Worm (Caenorhabditis elegans) whole organism, late embryonic: ENCODE results near the gene far-6.

Experiments
- C38D4.7 ChIP-seq: fragments of 200-800 bp; sonication (Bioruptor generic); optimal IDR thresholded peaks from 2 replicates; lab custom pipeline; 2018; ENCODE audit warnings: mild to moderate bottlenecking, missing genetic modification characterization, moderate library complexity, missing compliant biosample characterization
- K02D7.2 ChIP-seq: sonication (generic microtip); optimal IDR thresholded peaks from 2 replicates; lab custom pipeline; 2017; ENCODE audit warnings: mild to moderate bottlenecking, missing genetic modification characterization, missing compliant biosample characterization
- K09A11.1 ChIP-seq: sonication (generic microtip); optimal IDR thresholded peaks from 2 replicates; lab custom pipeline; 2017; ENCODE audit warnings: antibody characterized with exemption, mild to moderate bottlenecking, missing genetic modification characterization, missing compliant biosample characterization; ENCODE audit not compliant: insufficient read depth
- T23F11.4 ChIP-seq: fragments of 200-800 bp; sonication (Bioruptor generic); optimal IDR thresholded peaks from 2 replicates; lab custom pipeline; 2018; ENCODE audit warnings: mild to moderate bottlenecking, missing genetic modification characterization, missing compliant biosample characterization
- Y22D7AL.16 ChIP-seq: sonication (generic microtip); optimal IDR thresholded peaks from 2 replicates; lab custom pipeline; 2016; ENCODE audit warnings: missing genetic modification characterization, missing compliant biosample characterization
- ama-1 ChIP-seq: fragments of 150-350 bp; optimal IDR thresholded peaks from 2 replicates; lab custom pipeline; 2014
- ceh-2 ChIP-seq: sonication (generic microtip); optimal IDR thresholded peaks from 2 replicates; lab custom pipeline; 2016; ENCODE audit warnings: missing genotype, missing genetic modification characterization, missing compliant biosample characterization
- ceh-22 ChIP-seq: sonication (generic microtip); optimal IDR thresholded peaks from 2 replicates; lab custom pipeline; 2017; ENCODE audit warnings: missing biosample characterization, missing genetic modification characterization
- ceh-24 ChIP-seq: sonication (generic microtip); optimal IDR thresholded peaks from 2 replicates; lab custom pipeline; 2016; ENCODE audit warnings: mild to moderate bottlenecking, missing genetic modification characterization, missing compliant biosample characterization
- ceh-30 ChIP-seq: fragments of 150-350 bp; optimal IDR thresholded peaks from 2 replicates; lab custom pipeline; 2014; ENCODE audit warnings: missing biosample characterization, missing genetic modification characterization
- ceh-34 ChIP-seq: sonication (generic microtip); optimal IDR thresholded peaks from 2 replicates; lab custom pipeline; 2016; ENCODE audit warnings: mild to moderate bottlenecking, missing genetic modification characterization, missing compliant biosample characterization
- ceh-48 ChIP-seq: sonication (generic microtip); optimal IDR thresholded peaks from 2 replicates; lab custom pipeline; 2016; ENCODE audit warnings: missing genetic modification characterization, inconsistent platforms, missing compliant biosample characterization
- ceh-6 ChIP-seq: fragments of 200-800 bp; sonication (Bioruptor generic); optimal IDR thresholded peaks from 2 replicates; lab custom pipeline; 2018; ENCODE audit warnings: mild to moderate bottlenecking, missing genetic modification characterization, missing compliant biosample characterization
- dmd-4 ChIP-seq: sonication (generic microtip); optimal IDR thresholded peaks from 2 replicates; lab custom pipeline; 2016; ENCODE audit warnings: borderline replicate concordance, missing genetic modification characterization, missing compliant biosample characterization
- elt-2 ChIP-seq: sonication (generic microtip); optimal IDR thresholded peaks from 2 replicates; lab custom pipeline; 2016; ENCODE audit warnings: missing genetic modification reagents, missing genetic modification characterization, missing compliant biosample characterization
- elt-4 ChIP-seq: sonication (generic microtip); optimal IDR thresholded peaks from 2 replicates; lab custom pipeline; 2016; ENCODE audit warnings: missing genetic modification characterization, missing compliant biosample characterization
- ets-4 ChIP-seq: sonication (generic microtip); optimal IDR thresholded peaks from 2 replicates; lab custom pipeline; 2016; ENCODE audit warnings: missing genetic modification characterization, missing compliant biosample characterization
- eyg-1 ChIP-seq: sonication (generic microtip); optimal IDR thresholded peaks from 2 replicates; lab custom pipeline; 2016; ENCODE audit warnings: missing genotype, missing genetic modification characterization, missing compliant biosample characterization
- fkh-10 ChIP-seq: fragments of 150-350 bp; optimal IDR thresholded peaks from 2 replicates; lab custom pipeline; 2014; ENCODE audit warnings: missing biosample characterization, missing genetic modification reagents, missing genetic modification characterization
- fkh-6 ChIP-seq: sonication (generic microtip); optimal IDR thresholded peaks from 2 replicates; lab custom pipeline; 2016; ENCODE audit warnings: missing genetic modification characterization, missing compliant biosample characterization
- gmeb-2 ChIP-seq: sonication (generic microtip); optimal IDR thresholded peaks from 2 replicates; lab custom pipeline; 2016; ENCODE audit warnings: missing genetic modification characterization, inconsistent platforms, missing compliant biosample characterization
- hlh-8 ChIP-seq: sonication (generic microtip); optimal IDR thresholded peaks from 2 replicates; lab custom pipeline; 2016; ENCODE audit warnings: missing genotype, missing genetic modification characterization, missing compliant biosample characterization
- lin-11 ChIP-seq: fragments of 200-800 bp; sonication (Bioruptor generic); optimal IDR thresholded peaks from 2 replicates; lab custom pipeline; 2018; ENCODE audit warnings: mild to moderate bottlenecking, missing genetic modification characterization, missing compliant biosample characterization
- pag-3 ChIP-seq: sonication (generic microtip); optimal IDR thresholded peaks from 2 replicates; lab custom pipeline; 2016; ENCODE audit warnings: missing compliant biosample characterization, missing genetic modification characterization, borderline replicate concordance
- pha-2 ChIP-seq: sonication (generic microtip); optimal IDR thresholded peaks from 2 replicates; lab custom pipeline; 2017; ENCODE audit warnings: mild to moderate bottlenecking, missing genetic modification characterization, missing compliant biosample characterization
- pqm-1 ChIP-seq: sonication (generic microtip); optimal IDR thresholded peaks from 2 replicates; lab custom pipeline; 2016; ENCODE audit warnings: missing genetic modification characterization, missing compliant biosample characterization
- pros-1 ChIP-seq: fragments of 150-350 bp; optimal IDR thresholded peaks from 2 replicates; lab custom pipeline; 2014; ENCODE audit warnings: missing biosample characterization, missing genetic modification reagents, missing genetic modification characterization
- rnt-1 ChIP-seq: sonication (generic microtip); optimal IDR thresholded peaks from 2 replicates; lab custom pipeline; 2016; ENCODE audit warnings: missing genetic modification characterization, missing compliant biosample characterization
- sdc-2 ChIP-seq: sonication (generic microtip); optimal IDR thresholded peaks from 2 replicates; lab custom pipeline; 2016; ENCODE audit warnings: missing genotype, missing genetic modification characterization, missing compliant biosample characterization
- sox-2 ChIP-seq: fragments of 200-800 bp; sonication (Bioruptor generic); IDR thresholded peaks from 2 replicates; pipeline ENCODE4 v1.3.6; 2022; ENCODE audit warnings: missing genetic modification reagents, missing genetic modification characterization, missing compliant biosample characterization
- tbx-7 ChIP-seq: sonication (generic microtip); optimal IDR thresholded peaks from 2 replicates; lab custom pipeline; 2016; ENCODE audit warnings: missing genotype, missing genetic modification characterization, missing compliant biosample characterization
- unc-42 ChIP-seq: sonication (generic microtip); optimal IDR thresholded peaks from 2 replicates; lab custom pipeline; 2016; ENCODE audit warnings: missing genotype, missing genetic modification characterization, missing compliant biosample characterization

The far-6 gene

ce11 chrIV:13319886-13320650, 8.1 kb upstream of the far-6 start:
- no peak for TF ChIP-seq tbx-7 (tag; lab: Kevin White, UChicago)
- no peak for TF ChIP-seq ceh-6
- no peak for TF ChIP-seq unc-42 (tag; lab: Kevin White, UChicago)
- no peak for TF ChIP-seq ceh-22 (tag; lab: Kevin White, UChicago)
- TF ChIP-seq lin-11 (tag; lab: Kevin White, UChicago): no peak
- no peak for TF ChIP-seq pag-3 (tag; lab: Kevin White, UChicago)

ce11 chrIV:13322429-13322828, 5.7 kb upstream of the far-6 start:
- TF ChIP-seq pha-2 (tag; lab: Kevin White, UChicago): no peak
- no peak for TF ChIP-seq lin-11 (tag; lab: Kevin White, UChicago)
- TF ChIP-seq ceh-30 (tag; lab: Kevin White, UChicago): no peak
- no peak for TF ChIP-seq ceh-48 (tag; lab: Kevin White, UChicago)
- TF ChIP-seq Y22D7AL.16: no peak
- no peak for TF ChIP-seq fkh-6 (tag; lab: Kevin White, UChicago)
- no peak for TF ChIP-seq pag-3 (tag; lab: Kevin White, UChicago)
- no peak for TF ChIP-seq K02D7.2 (tag; lab: Kevin White, UChicago)
- no peak for TF ChIP-seq tbx-7 (tag; lab: Kevin White, UChicago)

DNA sequence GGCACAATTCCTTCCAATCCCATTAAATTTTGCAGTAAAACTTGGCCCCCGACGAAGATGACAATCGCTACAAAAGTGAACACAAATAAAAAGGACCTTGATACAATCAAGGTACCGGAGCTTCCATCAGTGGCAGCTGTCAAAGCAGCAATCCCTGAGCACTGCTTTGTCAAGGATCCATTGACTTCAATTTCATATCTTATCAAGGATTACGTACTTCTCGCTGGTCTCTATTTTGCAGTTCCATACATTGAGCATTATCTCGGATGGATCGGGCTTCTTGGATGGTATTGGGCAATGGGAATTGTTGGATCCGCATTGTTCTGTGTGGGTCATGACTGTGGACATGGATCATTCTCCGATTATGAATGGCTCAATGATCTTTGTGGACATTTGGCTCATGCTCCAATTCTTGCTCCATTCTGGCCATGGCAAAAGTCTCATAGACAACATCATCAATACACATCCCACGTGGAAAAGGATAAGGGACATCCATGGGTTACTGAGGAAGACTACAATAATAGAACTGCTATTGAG, 4.3 kb upstream of the far-6 start, which contains the start of gene fat-2:
Gene fat-2 (plus strand): TSS at position 51 of the 537 bp plus-strand sequence.
- TF ChIP-seq ama-1 (lab: Kevin White, UChicago): no peak
- TF ChIP-seq rnt-1 (tag; lab: Kevin White, UChicago): no peak
- TF ChIP-seq fkh-10 (GFP tag; lab: Kevin White, UChicago): no peak
- TF ChIP-seq fkh-6 (tag; lab: Kevin White, UChicago): no peak
- TF ChIP-seq hlh-8 (tag; lab: Kevin White, UChicago): no peak
- TF ChIP-seq ceh-30 (tag; lab: Kevin White, UChicago): no peak
- no peak for TF ChIP-seq pqm-1 (tag; lab: Kevin White, UChicago)
- no peak for TF ChIP-seq K09A11.1

- TF ChIP-seq fkh-10 (GFP tag; lab: Kevin White, UChicago) (no peak), elt-2 (tag; lab: Kevin White, UChicago) (peak; percentile 50), ceh-6 (no peak)
These were observed 1.1 kb upstream of the far-6 start for ce11 chrIV:13327064-13327463.

- no peak for TF ChIP-seq ceh-24 (tag; lab: Kevin White, UChicago)
- no peak for TF ChIP-seq gmeb-2
- no peak for TF ChIP-seq hlh-8 (tag; lab: Kevin White, UChicago)
- TF ChIP-seq pros-1 (tag; lab: Kevin White, UChicago): no peak
- no peak for TF ChIP-seq C38D4.7 (GFP tag; lab: Kevin White, UChicago)
- TF ChIP-seq ceh-34 (tag; lab: Kevin White, UChicago): no peak
- no peak for TF ChIP-seq ets-4 (tag; lab: Kevin White, UChicago)
- no peak for TF ChIP-seq ceh-2 (tag; lab: Kevin White, UChicago)
- no peak for TF ChIP-seq fkh-10 (GFP tag; lab: Kevin White, UChicago)
- TF ChIP-seq dmd-4 (tag; lab: Kevin White, UChicago): no peak
- TF ChIP-seq K09A11.1: no peak
- TF ChIP-seq sox-2 (GFP tag; lab: Robert Waterston, UW): no peak
- no peak for TF ChIP-seq eyg-1 (tag; lab: Kevin White, UChicago)
- TF ChIP-seq K02D7.2 (tag; lab: Kevin White, UChicago): no peak
- TF ChIP-seq sdc-2: no peak
- no peak for TF ChIP-seq T23F11.4
- no peak for TF ChIP-seq fkh-6 (tag; lab: Kevin White, UChicago)
- TF ChIP-seq elt-4 (tag; lab: Kevin White, UChicago): no peak
These were observed 2.4 kb downstream of the far-6 start for ce11 chrIV:13330547-13330946.
